Fruit fly (Drosophila melanogaster) whole organism, embryonic: Measurements from ENCODE around the gene bbg.

Experiments used
- ATbp ChIP-seq: fragments of 200-800 bp; sonication (Bioruptor generic); optimal IDR thresholded peaks from 2 replicates; lab custom pipeline; 2017; ENCODE audit warnings: missing biosample characterization, mild to moderate bottlenecking, missing genetic modification characterization, missing genetic modification reagents
- Adf1 ChIP-seq: fragments of 200-800 bp; sonication (Bioruptor generic); IDR thresholded peaks from 2 replicates; pipeline ENCODE4 v1.3.6; 2022; ENCODE audit warnings: missing biosample characterization, missing genetic modification characterization
- CG11093 ChIP-seq: fragments of 200-800 bp; sonication (Bioruptor generic); IDR thresholded peaks from 3 replicates; pipeline ENCODE4 v1.3.6; 2022; ENCODE audit warnings: missing biosample characterization, missing genetic modification characterization
- CG13424 ChIP-seq: fragments of 200-800 bp; sonication (Bioruptor generic); optimal IDR thresholded peaks from 2 replicates; lab custom pipeline; 2019; ENCODE audit warnings: missing biosample characterization, mild to moderate bottlenecking, missing genetic modification characterization, moderate library complexity
- CG14667 ChIP-seq: fragments of 200-800 bp; sonication (Bioruptor generic); IDR thresholded peaks from 2 replicates; pipeline ENCODE4 v1.3.6; 2022; ENCODE audit warnings: missing biosample characterization, missing genetic modification characterization
- CG1529 ChIP-seq: fragments of 200-800 bp; sonication (Bioruptor generic); optimal IDR thresholded peaks from 3 replicates; lab custom pipeline; 2018; ENCODE audit warnings: missing biosample characterization, missing genetic modification characterization
- CG15514 ChIP-seq: fragments of 200-800 bp; sonication (Bioruptor generic); optimal IDR thresholded peaks from 3 replicates; lab custom pipeline; 2017; ENCODE audit warnings: missing biosample characterization, missing genetic modification characterization, mild to moderate bottlenecking, moderate library complexity, missing genetic modification reagents
- CG17568 ChIP-seq: fragments of 200-800 bp; sonication (Bioruptor generic); optimal IDR thresholded peaks from 2 replicates; lab custom pipeline; 2018; ENCODE audit warnings: missing biosample characterization, mild to moderate bottlenecking, missing genetic modification characterization, moderate library complexity
- CG17612 ChIP-seq: fragments of 200-800 bp; sonication (Bioruptor generic); IDR thresholded peaks from 2 replicates; pipeline ENCODE4 v1.3.6; 2022; ENCODE audit warnings: missing biosample characterization, missing genetic modification characterization
- CG1832 ChIP-seq: fragments of 200-800 bp; sonication (Bioruptor generic); optimal IDR thresholded peaks from 2 replicates; lab custom pipeline; 2017; ENCODE audit warnings: missing biosample characterization, mild to moderate bottlenecking, missing genetic modification characterization, inconsistent platforms
- CG30403 ChIP-seq: fragments of 200-800 bp; sonication (Bioruptor generic); optimal IDR thresholded peaks from 3 replicates; lab custom pipeline; 2016; ENCODE audit warnings: missing biosample characterization, missing genetic modification characterization
- CG31224 ChIP-seq: fragments of 200-800 bp; sonication (Bioruptor generic); IDR thresholded peaks from 2 replicates; pipeline ENCODE4 v1.3.6; 2022; ENCODE audit warnings: missing biosample characterization, missing genetic modification characterization
- CG31365 ChIP-seq: fragments of 200-800 bp; sonication (Bioruptor generic); optimal IDR thresholded peaks from 2 replicates; lab custom pipeline; 2018; ENCODE audit warnings: missing biosample characterization, mild to moderate bottlenecking, missing genetic modification characterization
- CG32767 ChIP-seq: fragments of 200-800 bp; sonication (Bioruptor generic); IDR thresholded peaks from 2 replicates; pipeline ENCODE4 v1.3.6; 2022; ENCODE audit warnings: missing biosample characterization, missing genetic modification characterization
- CG32772 ChIP-seq: fragments of 200-800 bp; sonication (Bioruptor generic); IDR thresholded peaks from 2 replicates; pipeline ENCODE4 v1.3.6; 2022; ENCODE audit warnings: missing biosample characterization, missing genetic modification characterization
- CG34376 ChIP-seq: fragments of 200-800 bp; sonication (Bioruptor generic); optimal IDR thresholded peaks from 2 replicates; lab custom pipeline; 2018; ENCODE audit warnings: missing biosample characterization, mild to moderate bottlenecking, missing genetic modification characterization
- CG4328 ChIP-seq: fragments of 200-800 bp; sonication (Bioruptor generic); optimal IDR thresholded peaks from 3 replicates; lab custom pipeline; 2017; ENCODE audit warnings: missing biosample characterization, missing genetic modification reagents, missing genetic modification characterization
- CG43689 ChIP-seq: fragments of 200-800 bp; sonication (Bioruptor generic); IDR thresholded peaks from 2 replicates; pipeline ENCODE4 v1.3.6; 2022; ENCODE audit warnings: missing biosample characterization, missing genetic modification characterization
- CG4404 ChIP-seq: fragments of 200-800 bp; sonication (Bioruptor generic); IDR thresholded peaks from 2 replicates; pipeline ENCODE4 v1.3.6; 2022; ENCODE audit warnings: missing biosample characterization, missing genetic modification characterization
- Chrac-16 ChIP-seq: fragments of 200-800 bp; sonication (Bioruptor generic); optimal IDR thresholded peaks from 3 replicates; lab custom pipeline; 2016; ENCODE audit warnings: missing biosample characterization, missing genetic modification characterization
- CrebB ChIP-seq: fragments of 200-800 bp; sonication (Bioruptor generic); optimal IDR thresholded peaks from 3 replicates; lab custom pipeline; 2018; ENCODE audit warnings: missing biosample characterization, mild to moderate bottlenecking, missing genetic modification characterization
- GATAe ChIP-seq: fragments of 200-800 bp; sonication (Bioruptor generic); conservative IDR thresholded peaks from 2 replicates; pipeline ENCODE4 v1.3.6; 2022; ENCODE audit warnings: missing biosample characterization, missing genetic modification characterization
- HHEX ChIP-seq: fragments of 200-800 bp; sonication (Bioruptor generic); optimal IDR thresholded peaks from 3 replicates; lab custom pipeline; 2017; ENCODE audit warnings: missing biosample characterization, mild to moderate bottlenecking, missing genetic modification characterization, missing genetic modification reagents
- Hr78 ChIP-seq, 2 experiments: fragments of 200-800 bp in 1 of 2; fragments of >200 bp in 1 of 2; sonication (Bioruptor generic) in 1 of 2; optimal IDR thresholded peaks; 2 replicates each; lab custom pipeline; 2017 to 2019; ENCODE audit warnings: missing biosample characterization in 2 of 2, missing genetic modification characterization in 2 of 2, mild to moderate bottlenecking in 1 of 2, moderate library complexity in 1 of 2
- Jarid2 ChIP-seq: fragments of 200-800 bp; sonication (Bioruptor generic); optimal IDR thresholded peaks from 3 replicates; lab custom pipeline; 2017; ENCODE audit warnings: mild to moderate bottlenecking, missing biosample characterization, missing genetic modification reagents, missing genetic modification characterization
- Nf-YA ChIP-seq: fragments of 200-800 bp; sonication (Bioruptor generic); IDR thresholded peaks from 2 replicates; pipeline ENCODE4 v1.3.6; 2022; ENCODE audit warnings: missing biosample characterization, missing genetic modification characterization
- Spps ChIP-seq: fragments of 200-800 bp; sonication (Bioruptor generic); optimal IDR thresholded peaks from 2 replicates; lab custom pipeline; 2018; ENCODE audit warnings: missing biosample characterization, mild to moderate bottlenecking, missing genetic modification characterization
- Taf1 ChIP-seq: fragments of 200-800 bp; sonication (Bioruptor generic); IDR thresholded peaks from 2 replicates; pipeline ENCODE4 v1.3.6; 2022; ENCODE audit warnings: missing biosample characterization, missing genetic modification characterization
- Vsx1 ChIP-seq: fragments of 200-800 bp; sonication (Bioruptor generic); optimal IDR thresholded peaks from 2 replicates; lab custom pipeline; 2017; ENCODE audit warnings: missing biosample characterization, mild to moderate bottlenecking, missing genetic modification characterization, missing genetic modification reagents
- bbx ChIP-seq: fragments of 200-800 bp; sonication (Bioruptor generic); IDR thresholded peaks from 2 replicates; pipeline ENCODE4 v1.3.6; 2022; ENCODE audit warnings: missing biosample characterization, missing genetic modification characterization; ENCODE audit not compliant: partially characterized antibody
- btn ChIP-seq: fragments of 200-800 bp; sonication (Bioruptor generic); optimal IDR thresholded peaks from 2 replicates; lab custom pipeline; 2016; ENCODE audit warnings: missing biosample characterization, missing genetic modification characterization
- cg ChIP-seq: fragments of 200-800 bp; sonication (Bioruptor generic); optimal IDR thresholded peaks from 3 replicates; lab custom pipeline; 2019; ENCODE audit warnings: missing biosample characterization, mild to moderate bottlenecking, missing genetic modification characterization, moderate library complexity
- chm ChIP-seq: fragments of 200-800 bp; sonication (Bioruptor generic); IDR thresholded peaks from 2 replicates; pipeline ENCODE4 v1.3.6; 2022; ENCODE audit warnings: missing biosample characterization, missing genetic modification characterization
- exex ChIP-seq: fragments of 200-800 bp; sonication (Bioruptor generic); optimal IDR thresholded peaks from 4 replicates; lab custom pipeline; 2018; ENCODE audit warnings: missing biosample characterization, mild to moderate bottlenecking, missing genetic modification characterization, moderate library complexity
- fd64A ChIP-seq: fragments of 200-800 bp; sonication (Bioruptor generic); optimal IDR thresholded peaks from 3 replicates; lab custom pipeline; 2018; ENCODE audit warnings: missing biosample characterization, mild to moderate bottlenecking, missing genetic modification characterization
- gcm2 ChIP-seq: fragments of 200-800 bp; sonication (Bioruptor generic); optimal IDR thresholded peaks from 2 replicates; lab custom pipeline; 2016; ENCODE audit warnings: missing biosample characterization, missing genetic modification characterization
- grn ChIP-seq: fragments of 200-800 bp; sonication (Bioruptor generic); optimal IDR thresholded peaks from 3 replicates; lab custom pipeline; 2017; ENCODE audit warnings: missing biosample characterization, missing genetic modification characterization
- lov ChIP-seq, 2 experiments: fragments of 200-800 bp in 1 of 2; fragments of >200 bp in 1 of 2; sonication (Bioruptor generic) in 1 of 2; IDR thresholded peaks in 1 of 2; optimal IDR thresholded peaks in 1 of 2; 2 replicates in 1 of 2; 3 replicates in 1 of 2; pipeline versions ENCODE4 v1.3.6 to Lab custom; 2017 to 2022; ENCODE audit warnings: missing biosample characterization in 1 of 2, missing genetic modification characterization in 1 of 2
- nerfin-1 ChIP-seq: fragments of 200-800 bp; sonication (Bioruptor generic); optimal IDR thresholded peaks from 3 replicates; lab custom pipeline; 2019; ENCODE audit warnings: missing biosample characterization, mild to moderate bottlenecking, missing genetic modification characterization, moderate library complexity
- pan ChIP-seq, 4 experiments: fragments of >200 bp in 3 of 4; fragments of 200-800 bp in 1 of 4; sonication (Bioruptor generic) in 1 of 4; optimal IDR thresholded peaks in 3 of 4; IDR thresholded peaks in 1 of 4; 2 replicates each; pipeline versions ENCODE4 v1.3.6 to Lab custom; 2017 to 2022; ENCODE audit warnings: missing biosample characterization in 2 of 4, missing genetic modification characterization in 2 of 4, mixed read lengths in 1 of 4
- peb ChIP-seq: fragments of 200-800 bp; sonication (Bioruptor generic); IDR thresholded peaks from 2 replicates; pipeline ENCODE4 v1.3.6; 2022; ENCODE audit warnings: missing biosample characterization, missing genetic modification characterization
- pros ChIP-seq: fragments of 200-800 bp; sonication (Bioruptor generic); optimal IDR thresholded peaks from 3 replicates; lab custom pipeline; 2019; ENCODE audit warnings: missing biosample characterization, mild to moderate bottlenecking, missing genetic modification characterization, moderate library complexity
- salm ChIP-seq: fragments of 200-800 bp; sonication (Bioruptor generic); optimal IDR thresholded peaks from 2 replicates; lab custom pipeline; 2018; ENCODE audit warnings: missing biosample characterization, mild to moderate bottlenecking, missing genetic modification characterization
- sens ChIP-seq: fragments of 200-800 bp; sonication (Bioruptor generic); peaks from one replicate; lab custom pipeline; 2016; ENCODE audit warnings: missing biosample characterization, missing genetic modification characterization
- sna ChIP-seq: fragments of 200-800 bp; sonication (Bioruptor generic); IDR thresholded peaks from 2 replicates; pipeline ENCODE4 v1.3.6; 2022; ENCODE audit warnings: missing biosample characterization, missing genetic modification characterization; ENCODE audit not compliant: partially characterized antibody
- wor ChIP-seq: fragments of 200-800 bp; sonication (Bioruptor generic); IDR thresholded peaks from 2 replicates; pipeline ENCODE4 v1.3.6; 2022; ENCODE audit warnings: missing biosample characterization, missing genetic modification characterization
- zen2 ChIP-seq: fragments of 200-800 bp; sonication (Bioruptor generic); IDR thresholded peaks from 3 replicates; pipeline ENCODE4 v1.3.6; 2022; ENCODE audit warnings: missing biosample characterization, missing genetic modification characterization; ENCODE audit not compliant: partially characterized antibody

Gene bbg

DNA sequence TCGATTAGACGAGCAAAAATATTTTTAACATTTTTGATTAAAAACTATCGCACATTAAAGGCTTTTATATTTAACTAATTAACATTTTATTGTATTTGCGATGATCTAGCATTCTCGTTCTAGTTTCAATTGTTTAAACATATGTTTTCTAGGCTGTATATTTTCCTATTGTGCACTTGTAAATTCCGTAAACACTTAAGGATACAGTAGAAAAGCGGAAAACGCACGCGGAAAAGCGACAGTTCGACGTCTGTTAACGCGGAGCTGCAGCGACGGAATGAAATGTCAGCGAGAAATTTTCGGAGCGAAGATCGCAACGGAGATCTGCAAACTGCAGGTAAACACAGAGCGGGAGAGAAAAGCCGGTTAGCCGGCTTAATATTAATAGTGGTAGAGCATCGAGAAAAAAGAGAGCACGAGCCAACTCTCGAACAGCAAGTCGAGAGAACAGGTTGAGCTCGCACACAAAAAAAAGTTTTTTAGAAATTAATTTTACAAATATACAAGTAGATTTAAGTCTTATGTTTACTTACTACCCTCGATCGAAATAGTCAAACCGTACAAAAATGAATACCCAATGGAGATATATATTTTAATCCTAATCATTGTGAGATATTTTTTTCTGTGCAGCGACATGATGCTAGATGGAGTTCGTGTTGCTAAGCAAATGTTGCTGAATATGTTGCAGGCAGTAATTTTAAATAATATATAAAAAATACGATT, 87.6 kb downstream of the bbg start (continued):
- TF ChIP-seq ATbp (GFP tag; lab: Kevin White, UChicago) (peak; percentile 92), CG30403 (GFP tag; lab: Kevin White, UChicago) (peak; percentile 92), CG1529 (peak; percentile 88), CG17612 (GFP tag; lab: Robert Waterston, UW) (peak; percentile 58; the same call in 1 of the 2 replicates), Jarid2 (GFP tag; lab: Kevin White, UChicago) (peak; percentile 58), CG4328 (GFP tag; lab: Kevin White, UChicago) (peak; percentile 3), CG34376 (GFP tag; lab: Kevin White, UChicago) (no peak), CG4404 (GFP tag; lab: Robert Waterston, UW) (peak; percentile 86), CG13424 (tag; lab: Kevin White, UChicago) (peak; percentile 93), pros (GFP tag; lab: Kevin White, UChicago) (peak; percentile 9), HHEX (GFP tag; lab: Kevin White, UChicago) (peak; percentile 85), pan (optimal IDR thresholded peaks at IDR 0.05; lab: Kevin White, UChicago) (no peak), pan (GFP tag; optimal IDR thresholded peaks at IDR 0.05 in 1 of 2, IDR thresholded peaks at IDR 0.05 in 1 of 2) (peak in 1 of 2 experiments; percentile 89), CG17568 (GFP tag; lab: Kevin White, UChicago) (peak; percentile 92), lov (optimal IDR thresholded peaks at IDR 0.05; lab: Kevin White, UChicago) (no peak), lov (GFP tag; IDR thresholded peaks at IDR 0.05; lab: Robert Waterston, UW) (peak; percentile 92), grn (GFP tag; lab: Kevin White, UChicago) (peak; percentile 52), nerfin-1 (tag; lab: Kevin White, UChicago) (peak; percentile 85), CG11093 (GFP tag; lab: Robert Waterston, UW) (peak; percentile 79), sna (GFP tag; lab: Robert Waterston, UW) (no peak), GATAe (GFP tag; lab: Robert Waterston, UW) (no peak), CG15514 (peak; percentile 53), CG43689 (GFP tag; lab: Robert Waterston, UW) (peak; percentile 74), CG31224 (GFP tag; lab: Robert Waterston, UW) (peak; percentile 52; the same call in 1 of the 2 replicates), Vsx1 (GFP tag; lab: Kevin White, UChicago) (peak; percentile 83), peb (GFP tag; lab: Robert Waterston, UW) (peak; percentile 64; the same call in 1 of the 2 replicates), CG1832 (GFP tag; lab: Kevin White, UChicago) (no peak), Taf1 (GFP tag; lab: Robert Waterston, UW) (no peak), CrebB (tag; lab: Kevin White, UChicago) (peak; percentile 83), wor (peak; percentile 74), Chrac-16 (peak; percentile 93), btn (peak; percentile 78), fd64A (peak; percentile 72), bbx (no peak), zen2 (GFP tag; lab: Robert Waterston, UW) (no peak), salm (tag; lab: Kevin White, UChicago) (peak; percentile 89), CG32772 (GFP tag; lab: Robert Waterston, UW) (peak; percentile 88), sens (GFP tag; lab: Kevin White, UChicago) (peak; percentile 98), Adf1 (GFP tag; lab: Robert Waterston, UW) (no peak), cg (GFP tag; lab: Kevin White, UChicago) (no peak), CG14667 (GFP tag; lab: Robert Waterston, UW) (peak; percentile 79), Spps (tag; lab: Kevin White, UChicago) (peak; percentile 95), gcm2 (GFP tag; lab: Kevin White, UChicago) (peak; percentile 89), CG31365 (peak; percentile 42), chm (GFP tag; lab: Robert Waterston, UW) (no peak), CG32767 (GFP tag; lab: Robert Waterston, UW) (peak; percentile 92; the same call in 1 of the 2 replicates), exex (tag; lab: Kevin White, UChicago) (peak; percentile 16), Nf-YA (GFP tag; lab: Robert Waterston, UW) (peak; percentile 81), Hr78 (GFP tag; optimal IDR thresholded peaks at IDR 0.05; lab: Kevin White, UChicago) (peak in 1 of 2 experiments; percentile 75)
